Worm (Caenorhabditis elegans) whole organism, L3 larva: ENCODE data around the gene T28F3.11.

Experiments used
- aly-2 ChIP-seq: fragments of 150-350 bp; optimal IDR thresholded peaks from 2 replicates; lab custom pipeline; 2014; ENCODE audit warnings: missing biosample characterization, missing genetic modification characterization
- ceh-16 ChIP-seq: sonication (generic microtip); optimal IDR thresholded peaks from 2 replicates; lab custom pipeline; 2017; ENCODE audit warnings: missing biosample characterization, missing genetic modification characterization
- egl-27 ChIP-seq: sonication (generic microtip); optimal IDR thresholded peaks from 4 replicates; lab custom pipeline; 2017; ENCODE audit warnings: missing biosample characterization, missing genetic modification reagents, missing genetic modification characterization
- elt-3 ChIP-seq, 3 experiments: fragments of 150-350 bp in 1 of 3; sonication (generic microtip) in 2 of 3; optimal IDR thresholded peaks; 2 replicates in 2 of 3; 4 replicates in 1 of 3; lab custom pipeline; 2014 to 2017; ENCODE audit warnings: missing biosample characterization in 3 of 3, missing genetic modification characterization in 3 of 3
- lin-39 ChIP-seq: fragments of 150-350 bp; optimal IDR thresholded peaks from 2 replicates; lab custom pipeline; 2018; ENCODE audit warnings: missing biosample characterization, missing genetic modification reagents, missing genetic modification characterization
- lsy-12 ChIP-seq: sonication (generic microtip); optimal IDR thresholded peaks from 2 replicates; lab custom pipeline; 2016; ENCODE audit warnings: mild to moderate bottlenecking, missing genetic modification characterization, missing compliant biosample characterization
- mml-1 ChIP-seq: fragments of 150-350 bp; sonication (generic microtip); optimal IDR thresholded peaks from 3 replicates; lab custom pipeline; 2014; ENCODE audit warnings: missing biosample characterization, missing genetic modification characterization
- nhr-67 ChIP-seq: fragments of 150-350 bp; optimal IDR thresholded peaks from 2 replicates; lab custom pipeline; 2014; ENCODE audit warnings: missing biosample characterization, missing genetic modification characterization
- pha-4 ChIP-seq: fragments of 150-350 bp; optimal IDR thresholded peaks from 2 replicates; lab custom pipeline; 2014; ENCODE audit warnings: missing biosample characterization, missing genetic modification reagents, missing genetic modification characterization
- unc-62 ChIP-seq: fragments of 150-350 bp; sonication (generic microtip); optimal IDR thresholded peaks from 4 replicates; lab custom pipeline; 2014; ENCODE audit warnings: missing biosample characterization, missing genetic modification reagents, missing genetic modification characterization
- ztf-11 ChIP-seq: fragments of 150-350 bp; optimal IDR thresholded peaks from 2 replicates; lab custom pipeline; 2014; ENCODE audit warnings: missing biosample characterization, missing genetic modification characterization

DNA sequence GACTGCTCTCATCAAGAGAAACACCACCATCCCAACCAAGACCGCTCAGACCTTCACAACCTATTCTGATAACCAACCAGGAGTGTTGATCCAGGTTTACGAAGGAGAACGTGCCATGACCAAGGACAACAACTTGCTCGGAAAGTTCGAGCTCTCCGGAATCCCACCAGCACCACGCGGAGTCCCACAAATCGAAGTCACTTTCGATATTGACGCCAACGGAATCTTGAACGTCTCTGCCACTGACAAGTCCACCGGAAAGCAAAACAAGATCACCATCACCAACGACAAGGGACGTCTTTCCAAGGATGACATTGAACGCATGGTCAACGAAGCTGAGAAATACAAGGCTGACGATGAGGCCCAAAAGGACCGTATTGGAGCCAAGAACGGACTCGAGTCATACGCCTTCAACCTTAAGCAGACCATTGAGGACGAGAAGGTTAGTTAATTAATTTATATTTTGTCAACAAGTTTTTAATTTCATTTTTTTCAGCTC, 11.0 kb downstream of the T28F3.11 start:
- TF ChIP-seq nhr-67 (tag; lab: Kevin White, UChicago) (no peak), ceh-16 (tag; lab: Kevin White, UChicago) (no peak), mml-1 (tag; lab: Kevin White, UChicago) (no peak), elt-3 (tag; optimal IDR thresholded peaks at IDR 0.05; lab: Kevin White, UChicago) (no peak), aly-2 (no peak), lsy-12 (no peak), unc-62 (GFP tag; lab: Kevin White, UChicago) (no peak), ztf-11 (no peak), pha-4 (tag; lab: Kevin White, UChicago) (no peak), egl-27 (tag; lab: Kevin White, UChicago) (no peak), lin-39 (no peak)
